Worm (Caenorhabditis elegans) whole organism, early embryonic: ENCODE measurements around the gene apc-17.

ENCODE experiments used
- F13C5.2 ChIP-seq: sonication (generic microtip); optimal IDR thresholded peaks from 2 replicates; lab custom pipeline; 2017; ENCODE audit warnings: mild to moderate bottlenecking, missing genetic modification characterization, inconsistent platforms, missing compliant biosample characterization
- ama-1 ChIP-seq: fragments of 150-350 bp; optimal IDR thresholded peaks from 2 replicates; lab custom pipeline; 2014
- ceh-36 ChIP-seq: sonication (generic microtip); optimal IDR thresholded peaks from 2 replicates; lab custom pipeline; 2016; ENCODE audit warnings: missing genetic modification characterization, inconsistent platforms, missing compliant biosample characterization
- ets-7 ChIP-seq: sonication (generic microtip); optimal IDR thresholded peaks from 2 replicates; lab custom pipeline; 2016; ENCODE audit warnings: missing genotype, missing genetic modification characterization, missing compliant biosample characterization
- flt-1 ChIP-seq: fragments of 200-800 bp; sonication (Bioruptor generic); IDR thresholded peaks from 2 replicates; pipeline ENCODE4 v1.3.6; 2022; ENCODE audit warnings: missing genetic modification characterization, missing compliant biosample characterization
- hmbx-1 ChIP-seq: sonication (generic microtip); optimal IDR thresholded peaks from 2 replicates; lab custom pipeline; 2016; ENCODE audit warnings: mild to moderate bottlenecking, missing genetic modification characterization, missing compliant biosample characterization
- hmg-4 ChIP-seq: fragments of 200-800 bp; sonication (Bioruptor generic); optimal IDR thresholded peaks from 2 replicates; lab custom pipeline; 2018; ENCODE audit warnings: mild to moderate bottlenecking, missing genetic modification characterization, missing compliant biosample characterization
- scrt-1 ChIP-seq: fragments of 200-800 bp; sonication (Bioruptor generic); IDR thresholded peaks from 2 replicates; pipeline ENCODE4 v1.3.6; 2022; ENCODE audit warnings: missing genetic modification characterization, missing compliant biosample characterization
- sea-1 ChIP-seq: fragments of 200-800 bp; sonication (Bioruptor generic); conservative IDR thresholded peaks from 2 replicates; pipeline ENCODE4 v1.3.6; 2022; ENCODE audit warnings: missing genetic modification characterization, missing compliant biosample characterization
- tbx-11 ChIP-seq: fragments of 200-800 bp; sonication (Bioruptor generic); IDR thresholded peaks from 2 replicates; pipeline ENCODE4 v1.3.6; 2022; ENCODE audit warnings: missing genetic modification characterization, missing compliant biosample characterization
- tra-4 ChIP-seq: sonication (generic microtip); optimal IDR thresholded peaks from 2 replicates; lab custom pipeline; 2017; ENCODE audit warnings: missing genetic modification characterization, missing compliant biosample characterization

- no peak for TF ChIP-seq hmbx-1 (tag; lab: Kevin White, UChicago)
- no peak for TF ChIP-seq ama-1
- TF ChIP-seq tbx-11: no peak
- no peak for TF ChIP-seq ceh-36 (tag; lab: Kevin White, UChicago)
- TF ChIP-seq scrt-1: no peak
- TF ChIP-seq sea-1 (GFP tag; lab: Robert Waterston, UW): no peak
- TF ChIP-seq flt-1 (GFP tag; lab: Robert Waterston, UW): no peak
- no peak for TF ChIP-seq hmg-4
- TF ChIP-seq tra-4 (tag; lab: Kevin White, UChicago): no peak
- no peak for TF ChIP-seq F13C5.2 (tag; lab: Kevin White, UChicago)
- no peak for TF ChIP-seq ets-7
Measured at ce11 chrII:11104162-11104561, 3.8 kb upstream of the apc-17 start, which contains the start of gene C09H10.9.
